Fruit fly (Drosophila melanogaster): ENCODE measurements around the gene Ten-a.

Gene Ten-a

dm6 chrX:12203555-12203955 lies 160.1 kb downstream of the Ten-a start (continued):
- peak; percentile 8 for TF ChIP-seq fd96Cb (tag; optimal IDR thresholded peaks at IDR 0.05)
- no peak for TF ChIP-seq CG7357 (GFP tag; IDR thresholded peaks at IDR 0.05)
- peak; percentile 46 for TF ChIP-seq Scr (GFP tag; IDR thresholded peaks at IDR 0.05; ENCODE audit: partially characterized antibody)
- TF ChIP-seq cwo (GFP tag; optimal IDR thresholded peaks at IDR 0.05), result peak; percentile 29
- TF ChIP-seq twi (tag; optimal IDR thresholded peaks at IDR 0.05), result no peak
- TF ChIP-seq peb (GFP tag; IDR thresholded peaks at IDR 0.05), result peak; percentile 54; the same call in 1 of the 2 replicates
- TF ChIP-seq Chrac-16 (GFP tag; optimal IDR thresholded peaks at IDR 0.05), result no peak
- TF ChIP-seq CG9876 (GFP tag; optimal IDR thresholded peaks at IDR 0.05), result peak; percentile 65
- peak; percentile 80 for TF ChIP-seq NC2β (GFP tag; optimal IDR thresholded peaks at IDR 0.05)
- no peak for TF ChIP-seq CG9215 (GFP tag; IDR thresholded peaks at IDR 0.05)
- TF ChIP-seq Atf3 (GFP tag; optimal IDR thresholded peaks at IDR 0.05), result peak; percentile 25
- no peak for TF ChIP-seq CG3065 (GFP tag; optimal IDR thresholded peaks at IDR 0.05)
- no peak for TF ChIP-seq CG17361 (GFP tag; IDR thresholded peaks at IDR 0.05)
- no peak for TF ChIP-seq Sin3A (optimal IDR thresholded peaks at IDR 0.05)
- TF ChIP-seq CG13287 (GFP tag; IDR thresholded peaks at IDR 0.05; ENCODE audit: partially characterized antibody), result peak; percentile 60; the same call in 1 of the 2 replicates
- TF ChIP-seq jigr1 (GFP tag; IDR thresholded peaks at IDR 0.05), result no peak
- TF ChIP-seq CG15514 (GFP tag; optimal IDR thresholded peaks at IDR 0.05), result peak; percentile 79
- TF ChIP-seq CTCF (GFP tag; optimal IDR thresholded peaks at IDR 0.05), result peak; percentile 50
- TF ChIP-seq btn (GFP tag; optimal IDR thresholded peaks at IDR 0.05), result peak; percentile 66
- TF ChIP-seq CG8388 (GFP tag; optimal IDR thresholded peaks at IDR 0.05), result peak; percentile 57
- TF ChIP-seq CG12071 (GFP tag; optimal IDR thresholded peaks at IDR 0.05), result peak; percentile 85
- peak; percentile 8 for TF ChIP-seq Hr3 (GFP tag; optimal IDR thresholded peaks at IDR 0.05)
- peak; percentile 64; the same call in 2 of the 3 replicates for TF ChIP-seq z (GFP tag; IDR thresholded peaks at IDR 0.05)
- peak; percentile 77 for TF ChIP-seq mirr (GFP tag; optimal IDR thresholded peaks at IDR 0.05)
- no peak; the same call in 1 of the 2 replicates for TF ChIP-seq bowl (GFP tag; IDR thresholded peaks at IDR 0.05)
- peak; percentile 82 for TF ChIP-seq Mes4 (GFP tag; optimal IDR thresholded peaks at IDR 0.05)
- no peak for TF ChIP-seq esg (GFP tag; conservative IDR thresholded peaks at IDR 0.05)
- TF ChIP-seq dysf (GFP tag; IDR thresholded peaks at IDR 0.05), result peak; percentile 57; the same call in 1 of the 3 replicates
- TF ChIP-seq Rx (GFP tag; IDR thresholded peaks at IDR 0.05), result peak; percentile 66
- peak; percentile 21 for TF ChIP-seq CG3995 (GFP tag; optimal IDR thresholded peaks at IDR 0.05)
- TF ChIP-seq lbe (GFP tag; optimal IDR thresholded peaks at IDR 0.05), result peak; percentile 20
- no peak for TF ChIP-seq prd (optimal IDR thresholded peaks at IDR 0.05)
- no peak; the same call in 2 of the 3 replicates for TF ChIP-seq prd (GFP tag; IDR thresholded peaks at IDR 0.05)
- peak; percentile 97 for TF ChIP-seq Jarid2 (GFP tag; optimal IDR thresholded peaks at IDR 0.05)
- peak; percentile 39 for TF ChIP-seq CG14441 (GFP tag; IDR thresholded peaks at IDR 0.05)
- no peak for TF ChIP-seq ato (GFP tag; IDR thresholded peaks at IDR 0.05; ENCODE audit: partially characterized antibody)
- TF ChIP-seq zfh2 (GFP tag; optimal IDR thresholded peaks at IDR 0.05), result no peak
- TF ChIP-seq CG15073 (GFP tag; optimal IDR thresholded peaks at IDR 0.05), result no peak
- TF ChIP-seq kni (GFP tag; optimal IDR thresholded peaks at IDR 0.05), result peak; percentile 89
- peak; percentile 33 for TF ChIP-seq az2 (GFP tag; optimal IDR thresholded peaks at IDR 0.05)
- TF ChIP-seq CG2875 (GFP tag; optimal IDR thresholded peaks at IDR 0.05), result peak; percentile 85
- no peak for TF ChIP-seq dan (GFP tag; IDR thresholded peaks at IDR 0.05)
- TF ChIP-seq pros (GFP tag; optimal IDR thresholded peaks at IDR 0.05), result peak; percentile 44
- TF ChIP-seq dmrt99B (tag; optimal IDR thresholded peaks at IDR 0.05), result peak; percentile 59
- TF ChIP-seq CG14710 (tag; optimal IDR thresholded peaks at IDR 0.05), result peak; percentile 52
- peak; percentile 69 for TF ChIP-seq CG15269 (tag; optimal IDR thresholded peaks at IDR 0.05)
- no peak; the same call in 1 of the 2 replicates for TF ChIP-seq unc-4 (GFP tag; IDR thresholded peaks at IDR 0.05; ENCODE audit: partially characterized antibody)
- 0 out of 3 replicates have a peak, but pooled peaks have one; percentile 49 for TF ChIP-seq H15 (GFP tag; IDR thresholded peaks at IDR 0.05)
- no peak for TF ChIP-seq CG8924 (tag; optimal IDR thresholded peaks at IDR 0.05)
- TF ChIP-seq Fer1 (GFP tag; optimal IDR thresholded peaks at IDR 0.05), result peak; percentile 88
- peak; percentile 48 for TF ChIP-seq CG12769 (tag; optimal IDR thresholded peaks at IDR 0.05)
- TF ChIP-seq CG34376 (GFP tag; optimal IDR thresholded peaks at IDR 0.05), result peak; percentile 81
